Fruit fly (Drosophila melanogaster): ENCODE results near the gene PAPLA1.

DNA sequence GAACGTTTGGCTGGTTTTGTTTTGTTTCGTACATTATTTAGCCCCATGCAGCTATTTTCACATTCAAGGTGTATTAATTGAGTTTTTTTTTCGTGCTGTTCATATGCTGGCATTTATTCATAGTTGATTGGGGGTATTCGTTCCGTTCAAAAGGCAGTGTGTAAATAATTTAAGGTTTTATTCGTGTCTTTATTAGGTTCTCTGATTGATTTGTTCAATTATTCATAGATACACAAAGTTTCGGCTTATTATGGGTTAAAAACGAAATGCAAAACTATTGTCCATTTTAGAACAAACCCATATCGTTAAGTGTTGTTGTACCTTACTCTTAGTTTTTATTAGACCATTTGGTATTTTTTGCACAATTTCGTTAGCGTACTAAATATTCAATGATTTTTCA lies 68.0 kb downstream of the PAPLA1 start:
- no peak for TF ChIP-seq toe (GFP tag; optimal IDR thresholded peaks at IDR 0.05)
- no peak for TF ChIP-seq Mnt (GFP tag; optimal IDR thresholded peaks at IDR 0.05)
- no peak for TF ChIP-seq Clk (GFP tag; optimal IDR thresholded peaks at IDR 0.05)
- TF ChIP-seq kay (GFP tag; ENCODE audit: borderline replicate concordance): peak; percentile 57
- no peak for TF ChIP-seq Hr96 (GFP tag; optimal IDR thresholded peaks at IDR 0.05)
- TF ChIP-seq CG5204 (GFP tag; optimal IDR thresholded peaks at IDR 0.05): no peak
